Fruit fly (Drosophila melanogaster) whole organism, embryonic: Measurements from ENCODE around the gene CG12012.

Experiments used
- Ada2b ChIP-seq: fragments of 200-800 bp; sonication (Bioruptor generic); IDR thresholded peaks from 2 replicates; pipeline ENCODE4 v1.3.6; 2022; ENCODE audit warnings: missing biosample characterization, missing genetic modification characterization
- Atf6 ChIP-seq: fragments of 200-800 bp; sonication (Bioruptor generic); IDR thresholded peaks from 2 replicates; pipeline ENCODE4 v1.3.6; 2022; ENCODE audit warnings: missing biosample characterization, missing genetic modification characterization
- BEAF-32 ChIP-seq: fragments of 200-800 bp; sonication (Bioruptor generic); optimal IDR thresholded peaks from 3 replicates; lab custom pipeline; 2017; ENCODE audit warnings: missing biosample characterization, missing genetic modification characterization, mild to moderate bottlenecking, moderate library complexity, missing genetic modification reagents
- CG10267 ChIP-seq: fragments of 200-800 bp; sonication (Bioruptor generic); optimal IDR thresholded peaks from 2 replicates; lab custom pipeline; 2018; ENCODE audit warnings: missing biosample characterization, mild to moderate bottlenecking, missing genetic modification characterization, moderate library complexity
- CG12659 ChIP-seq: fragments of 200-800 bp; sonication (Bioruptor generic); optimal IDR thresholded peaks from 3 replicates; lab custom pipeline; 2017; ENCODE audit warnings: mild to moderate bottlenecking, missing biosample characterization, missing genetic modification reagents, missing genetic modification characterization
- CG12744 ChIP-seq: fragments of 200-800 bp; sonication (Bioruptor generic); optimal IDR thresholded peaks from 2 replicates; lab custom pipeline; 2016; ENCODE audit warnings: missing biosample characterization, missing genetic modification characterization
- CG12769 ChIP-seq: fragments of 200-800 bp; sonication (Bioruptor generic); optimal IDR thresholded peaks from 2 replicates; lab custom pipeline; 2019; ENCODE audit warnings: missing biosample characterization, mild to moderate bottlenecking, missing genetic modification characterization, moderate library complexity
- CG14050 ChIP-seq: fragments of 200-800 bp; sonication (Bioruptor generic); IDR thresholded peaks from 3 replicates; pipeline ENCODE4 v1.3.6; 2022; ENCODE audit warnings: missing biosample characterization, missing genetic modification characterization
- CG1647 ChIP-seq: fragments of 200-800 bp; sonication (Bioruptor generic); optimal IDR thresholded peaks from 3 replicates; lab custom pipeline; 2016; ENCODE audit warnings: missing biosample characterization, missing genetic modification characterization
- CG17361 ChIP-seq: fragments of 200-800 bp; sonication (Bioruptor generic); IDR thresholded peaks from 3 replicates; pipeline ENCODE4 v1.3.6; 2022; ENCODE audit warnings: missing biosample characterization, missing genetic modification characterization
- CG17802 ChIP-seq: fragments of 200-800 bp; sonication (Bioruptor generic); optimal IDR thresholded peaks from 2 replicates; lab custom pipeline; 2018; ENCODE audit warnings: missing biosample characterization, mild to moderate bottlenecking, missing genetic modification characterization, moderate library complexity
- CG18619 ChIP-seq: fragments of 200-800 bp; sonication (Bioruptor generic); optimal IDR thresholded peaks from 3 replicates; lab custom pipeline; 2017; ENCODE audit warnings: missing biosample characterization, mild to moderate bottlenecking, missing genetic modification characterization
- CG2199 ChIP-seq: fragments of 200-800 bp; sonication (Bioruptor generic); IDR thresholded peaks from 3 replicates; pipeline ENCODE4 v1.3.6; 2022; ENCODE audit warnings: missing biosample characterization, missing genetic modification characterization
- CG3847 ChIP-seq: fragments of 200-800 bp; sonication (Bioruptor generic); IDR thresholded peaks from 2 replicates; pipeline ENCODE4 v1.3.6; 2022; ENCODE audit warnings: missing biosample characterization, missing genetic modification characterization
- CG42726 ChIP-seq: fragments of 200-800 bp; sonication (Bioruptor generic); IDR thresholded peaks from 2 replicates; pipeline ENCODE4 v1.3.6; 2022; ENCODE audit warnings: missing biosample characterization, missing genetic modification characterization; ENCODE audit not compliant: partially characterized antibody
- CG4617 ChIP-seq: fragments of 200-800 bp; sonication (Bioruptor generic); optimal IDR thresholded peaks from 3 replicates; lab custom pipeline; 2016; ENCODE audit warnings: missing biosample characterization, missing genetic modification characterization, borderline replicate concordance
- CG6654 ChIP-seq: fragments of 200-800 bp; sonication (Bioruptor generic); optimal IDR thresholded peaks from 2 replicates; lab custom pipeline; 2017; ENCODE audit warnings: missing biosample characterization, mild to moderate bottlenecking, missing genetic modification characterization
- CG6813 ChIP-seq: fragments of 200-800 bp; sonication (Bioruptor generic); optimal IDR thresholded peaks from 2 replicates; lab custom pipeline; 2017; ENCODE audit warnings: missing biosample characterization, missing genetic modification characterization, mild to moderate bottlenecking, moderate library complexity, missing genetic modification reagents
- CG7556 ChIP-seq: fragments of 200-800 bp; sonication (Bioruptor generic); optimal IDR thresholded peaks from 2 replicates; lab custom pipeline; 2017; ENCODE audit warnings: missing biosample characterization, mild to moderate bottlenecking, missing genetic modification characterization
- CG7745 ChIP-seq: fragments of 200-800 bp; sonication (Bioruptor generic); optimal IDR thresholded peaks from 2 replicates; lab custom pipeline; 2018; ENCODE audit warnings: missing biosample characterization, mild to moderate bottlenecking, missing genetic modification characterization, moderate library complexity
- CHES-1-like ChIP-seq: fragments of 200-800 bp; sonication (Bioruptor generic); optimal IDR thresholded peaks from 2 replicates; lab custom pipeline; 2016; ENCODE audit warnings: missing biosample characterization, missing genetic modification characterization
- CrebB ChIP-seq: fragments of 200-800 bp; sonication (Bioruptor generic); optimal IDR thresholded peaks from 3 replicates; lab custom pipeline; 2018; ENCODE audit warnings: missing biosample characterization, mild to moderate bottlenecking, missing genetic modification characterization
- Deaf1 ChIP-seq: fragments of 200-800 bp; optimal IDR thresholded peaks from 3 replicates; lab custom pipeline; 2019; ENCODE audit warnings: missing biosample characterization, mild to moderate bottlenecking, missing genetic modification characterization, moderate library complexity
- Dek ChIP-seq: fragments of 200-800 bp; sonication (Bioruptor generic); optimal IDR thresholded peaks from 3 replicates; lab custom pipeline; 2019; ENCODE audit warnings: missing biosample characterization, mild to moderate bottlenecking, missing genetic modification characterization, moderate library complexity
- GATAe ChIP-seq: fragments of 200-800 bp; sonication (Bioruptor generic); conservative IDR thresholded peaks from 2 replicates; pipeline ENCODE4 v1.3.6; 2022; ENCODE audit warnings: missing biosample characterization, missing genetic modification characterization
- HLH54F ChIP-seq: fragments of 200-800 bp; sonication (Bioruptor generic); optimal IDR thresholded peaks from 3 replicates; lab custom pipeline; 2016; ENCODE audit warnings: missing biosample characterization, missing genetic modification characterization
- Hr39 ChIP-seq: fragments of >200 bp; optimal IDR thresholded peaks from 2 replicates; lab custom pipeline; 2017
- Hsf ChIP-seq: fragments of 200-800 bp; sonication (Bioruptor generic); optimal IDR thresholded peaks from 3 replicates; lab custom pipeline; 2016; ENCODE audit warnings: missing biosample characterization, missing genetic modification characterization
- Med ChIP-seq: fragments of 200-800 bp; sonication (Bioruptor generic); peaks from one replicate; lab custom pipeline; 2016; ENCODE audit warnings: missing biosample characterization, missing genetic modification characterization, mild to moderate bottlenecking, inconsistent platforms, moderate library complexity
- NC2β ChIP-seq: fragments of 200-800 bp; sonication (Bioruptor generic); optimal IDR thresholded peaks from 2 replicates; lab custom pipeline; 2016; ENCODE audit warnings: missing biosample characterization, missing genetic modification characterization
- Opbp ChIP-seq: fragments of 200-800 bp; sonication (Bioruptor generic); IDR thresholded peaks from 3 replicates; pipeline ENCODE4 v1.3.6; 2022; ENCODE audit warnings: missing biosample characterization, missing genetic modification characterization; ENCODE audit not compliant: partially characterized antibody
- Xbp1 ChIP-seq: fragments of 200-800 bp; sonication (Bioruptor generic); optimal IDR thresholded peaks from 3 replicates; lab custom pipeline; 2016; ENCODE audit warnings: missing biosample characterization, mild to moderate bottlenecking, missing genetic modification characterization
- ara ChIP-seq: fragments of 200-800 bp; sonication (Bioruptor generic); IDR thresholded peaks from 2 replicates; pipeline ENCODE4 v1.3.6; 2022; ENCODE audit warnings: missing biosample characterization, missing genetic modification characterization
- ase ChIP-seq: fragments of 200-800 bp; sonication (Bioruptor generic); IDR thresholded peaks from 3 replicates; pipeline ENCODE4 v1.3.6; 2022; ENCODE audit warnings: missing biosample characterization, missing genetic modification characterization
- gsb-n ChIP-seq: fragments of 200-800 bp; sonication (Bioruptor generic); optimal IDR thresholded peaks from 3 replicates; lab custom pipeline; 2018; ENCODE audit warnings: missing biosample characterization, mild to moderate bottlenecking, missing genetic modification characterization
- ham ChIP-seq: fragments of 200-800 bp; sonication (Bioruptor generic); IDR thresholded peaks from 2 replicates; pipeline ENCODE4 v1.3.6; 2022; ENCODE audit warnings: missing biosample characterization, missing genetic modification characterization
- knrl ChIP-seq: fragments of 200-800 bp; sonication (Bioruptor generic); IDR thresholded peaks from 3 replicates; pipeline ENCODE4 v1.3.6; 2022; ENCODE audit warnings: missing biosample characterization, missing genetic modification characterization; ENCODE audit not compliant: partially characterized antibody
- lbe ChIP-seq: fragments of 200-800 bp; sonication (Bioruptor generic); optimal IDR thresholded peaks from 2 replicates; lab custom pipeline; 2016; ENCODE audit warnings: missing biosample characterization, mild to moderate bottlenecking, missing genetic modification characterization
- org-1 ChIP-seq: fragments of 200-800 bp; sonication (Bioruptor generic); optimal IDR thresholded peaks from 2 replicates; lab custom pipeline; 2017; ENCODE audit warnings: missing biosample characterization, missing genetic modification characterization
- peb ChIP-seq: fragments of 200-800 bp; sonication (Bioruptor generic); IDR thresholded peaks from 2 replicates; pipeline ENCODE4 v1.3.6; 2022; ENCODE audit warnings: missing biosample characterization, missing genetic modification characterization
- pho ChIP-seq: fragments of 200-800 bp; sonication (Bioruptor generic); optimal IDR thresholded peaks from 2 replicates; lab custom pipeline; 2016; ENCODE audit warnings: missing biosample characterization, missing genetic modification characterization
- seq ChIP-seq: fragments of 200-800 bp; sonication (Bioruptor generic); IDR thresholded peaks from 2 replicates; pipeline ENCODE4 v1.3.6; 2022; ENCODE audit warnings: missing biosample characterization, missing genetic modification characterization
- sisA ChIP-seq: fragments of 200-800 bp; sonication (Bioruptor generic); IDR thresholded peaks from 2 replicates; pipeline ENCODE4 v1.3.6; 2022; ENCODE audit warnings: missing biosample characterization, missing genetic modification characterization
- slbo ChIP-seq: fragments of 200-800 bp; sonication (Bioruptor generic); IDR thresholded peaks from 2 replicates; pipeline ENCODE4 v1.3.6; 2022; ENCODE audit warnings: missing biosample characterization, missing genetic modification characterization
- sr ChIP-seq: fragments of 200-800 bp; sonication (Bioruptor generic); IDR thresholded peaks from 3 replicates; pipeline ENCODE4 v1.3.6; 2022; ENCODE audit warnings: missing biosample characterization, missing genetic modification characterization
- tll ChIP-seq, 2 experiments: fragments of 200-800 bp in 1 of 2; fragments of >200 bp in 1 of 2; sonication (Bioruptor generic) in 1 of 2; optimal IDR thresholded peaks; 2 replicates each; lab custom pipeline; 2017 to 2019; ENCODE audit warnings: missing biosample characterization in 2 of 2, missing genetic modification characterization in 2 of 2, mild to moderate bottlenecking in 1 of 2, moderate library complexity in 1 of 2
- ttk ChIP-seq: fragments of 200-800 bp; sonication (Bioruptor generic); IDR thresholded peaks from 2 replicates; pipeline ENCODE4 v2.1.2; 2022; ENCODE audit warnings: missing biosample characterization, missing genetic modification characterization
- yki ChIP-seq: fragments of >200 bp; optimal IDR thresholded peaks from 3 replicates; lab custom pipeline; 2018
- zfh1 ChIP-seq: fragments of 200-800 bp; sonication (Bioruptor generic); IDR thresholded peaks from 3 replicates; pipeline ENCODE4 v1.3.6; 2022; ENCODE audit warnings: missing biosample characterization, missing genetic modification characterization

The CG12012 gene

dm6 chr3L:3393951-3394834 lies 17.6 kb downstream of the CG12012 start (continued):
- no peak for TF ChIP-seq tll (GFP tag; optimal IDR thresholded peaks at IDR 0.05; lab: Kevin White, UChicago)
- TF ChIP-seq Hr39 = no peak
- no peak for TF ChIP-seq CG18619 (GFP tag; lab: Kevin White, UChicago)
- TF ChIP-seq CG42726 (GFP tag; lab: Robert Waterston, UW) = no peak
- peak; percentile 90 for TF ChIP-seq sisA
- 0 out of 2 replicates have a peak, but pooled peaks have one; percentile 22 for TF ChIP-seq Atf6 (GFP tag; lab: Robert Waterston, UW)
- no peak for TF ChIP-seq lbe (GFP tag; lab: Kevin White, UChicago)
- no peak for TF ChIP-seq Opbp
- no peak for TF ChIP-seq CrebB (tag; lab: Kevin White, UChicago)
- no peak for TF ChIP-seq HLH54F (GFP tag; lab: Kevin White, UChicago)
- no peak for TF ChIP-seq CG12744
- peak; percentile 63; the same call in 2 of the 3 replicates for TF ChIP-seq CG2199 (GFP tag; lab: Robert Waterston, UW)
- no peak for TF ChIP-seq CG7745 (tag; lab: Kevin White, UChicago)
- peak; percentile 91; the same call in 2 of the 3 replicates for TF ChIP-seq CG17361
- no peak for TF ChIP-seq CG12769
- peak; percentile 25 for TF ChIP-seq Dek (tag; lab: Kevin White, UChicago)
- TF ChIP-seq CG6654 = no peak
- TF ChIP-seq Med (GFP tag; lab: Kevin White, UChicago) = no peak
- TF ChIP-seq CG6813 (GFP tag; lab: Kevin White, UChicago) = no peak
- TF ChIP-seq Deaf1 = peak; percentile 61
- TF ChIP-seq pho = no peak
- TF ChIP-seq GATAe (GFP tag; lab: Robert Waterston, UW) = no peak
- TF ChIP-seq CG12659 = peak; percentile 72
- TF ChIP-seq Xbp1 (GFP tag; lab: Kevin White, UChicago) = no peak
- TF ChIP-seq zfh1 = peak; percentile 94
- TF ChIP-seq CHES-1-like (GFP tag; lab: Kevin White, UChicago) = no peak
- no peak for TF ChIP-seq Hsf (GFP tag; lab: Kevin White, UChicago)
- TF ChIP-seq seq (GFP tag; lab: Robert Waterston, UW) = no peak
- peak; percentile 89 for TF ChIP-seq CG10267 (tag; lab: Kevin White, UChicago)
- peak; percentile 88 for TF ChIP-seq ara
- TF ChIP-seq CG1647 (GFP tag; lab: Kevin White, UChicago) = no peak
- TF ChIP-seq ase (GFP tag; lab: Robert Waterston, UW) = peak; percentile 78
- no peak for TF ChIP-seq NC2β (GFP tag; lab: Kevin White, UChicago)
- no peak for TF ChIP-seq CG4617 (GFP tag; lab: Kevin White, UChicago)
- TF ChIP-seq ttk (GFP tag; lab: Robert Waterston, UW) = peak; percentile 82
- no peak; the same call in 2 of the 3 replicates for TF ChIP-seq sr
- TF ChIP-seq CG7556 = peak; percentile 86
- TF ChIP-seq gsb-n (tag; lab: Kevin White, UChicago) = peak; percentile 87
- no peak for TF ChIP-seq knrl (GFP tag; lab: Robert Waterston, UW)
- TF ChIP-seq BEAF-32 = no peak
- TF ChIP-seq Ada2b (GFP tag; lab: Robert Waterston, UW) = peak; percentile 80
- peak; percentile 80 for TF ChIP-seq peb
- peak; percentile 58 for TF ChIP-seq CG17802
- TF ChIP-seq slbo (GFP tag; lab: Robert Waterston, UW) = peak; percentile 35; the same call in 1 of the 2 replicates
- peak; percentile 61 for TF ChIP-seq CG14050 (GFP tag; lab: Robert Waterston, UW)
- TF ChIP-seq yki (lab: Kevin White, UChicago) = no peak
- no peak for TF ChIP-seq ham (GFP tag; lab: Robert Waterston, UW)
- TF ChIP-seq CG3847 (GFP tag; lab: Robert Waterston, UW) = peak; percentile 25; the same call in 1 of the 2 replicates
- no peak for TF ChIP-seq org-1 (GFP tag; lab: Kevin White, UChicago)
